Worm (Caenorhabditis elegans): ENCODE data around the gene dpy-23.

ce11 chrX:4424254-4424653 is 35.1 kb downstream of the dpy-23 start:
- TF ChIP-seq K09A11.1 (tag; optimal IDR thresholded peaks at IDR 0.05; ENCODE audit: insufficient read depth) (no peak), hlh-6 (tag; optimal IDR thresholded peaks at IDR 0.05) (no peak), pros-1 (tag; optimal IDR thresholded peaks at IDR 0.05) (no peak), zip-5 (tag; optimal IDR thresholded peaks at IDR 0.05) (no peak), ets-4 (tag; optimal IDR thresholded peaks at IDR 0.05) (no peak), tbx-2 (tag; optimal IDR thresholded peaks at IDR 0.05) (no peak), mec-3 (tag; optimal IDR thresholded peaks at IDR 0.05; ENCODE audit: borderline replicate concordance) (no peak), odd-2 (tag; optimal IDR thresholded peaks at IDR 0.05) (no peak)

All from whole organism, late embryonic.